Worm (Caenorhabditis elegans) whole organism, L4 larva: ENCODE data around the gene clec-34.

Experiments used
- ceh-82 ChIP-seq: sonication (generic microtip); optimal IDR thresholded peaks from 2 replicates; lab custom pipeline; 2017; ENCODE audit warnings: missing biosample characterization, missing genetic modification characterization
- egl-27 ChIP-seq: sonication (generic microtip); optimal IDR thresholded peaks from 3 replicates; lab custom pipeline; 2017; ENCODE audit warnings: missing biosample characterization, missing genetic modification reagents, missing genetic modification characterization
- hlh-30 ChIP-seq: sonication (generic microtip); optimal IDR thresholded peaks from 2 replicates; lab custom pipeline; 2017; ENCODE audit warnings: antibody characterized with exemption, mild to moderate bottlenecking, missing genetic modification characterization, missing compliant biosample characterization; ENCODE audit not compliant: insufficient read depth
- lin-39 ChIP-seq: fragments of 150-350 bp; optimal IDR thresholded peaks from 2 replicates; lab custom pipeline; 2014; ENCODE audit warnings: missing biosample characterization, missing genetic modification reagents, missing genetic modification characterization
- nhr-28 ChIP-seq: fragments of 150-350 bp; optimal IDR thresholded peaks from 2 replicates; lab custom pipeline; 2014; ENCODE audit warnings: missing biosample characterization, missing genetic modification characterization
- pha-4 ChIP-seq, 2 experiments: fragments of 150-350 bp in 1 of 2; fragments of 200-800 bp in 1 of 2; sonication (Bioruptor generic) in 1 of 2; IDR thresholded peaks in 1 of 2; optimal IDR thresholded peaks in 1 of 2; 2 replicates each; pipeline versions ENCODE4 v1.3.6 to Lab custom; 2014 to 2022; ENCODE audit warnings: missing genetic modification characterization in 2 of 2, missing genetic modification reagents in 2 of 2, missing biosample characterization in 1 of 2, missing compliant biosample characterization in 1 of 2
- tag-97 ChIP-seq: fragments of 200-800 bp; sonication (Bioruptor generic); IDR thresholded peaks from 2 replicates; pipeline ENCODE4 v1.3.6; 2022; ENCODE audit warnings: missing genetic modification characterization, missing compliant biosample characterization
- unc-39 ChIP-seq: sonication (generic microtip); optimal IDR thresholded peaks from 2 replicates; lab custom pipeline; 2017; ENCODE audit warnings: missing biosample characterization, missing genetic modification characterization

DNA sequence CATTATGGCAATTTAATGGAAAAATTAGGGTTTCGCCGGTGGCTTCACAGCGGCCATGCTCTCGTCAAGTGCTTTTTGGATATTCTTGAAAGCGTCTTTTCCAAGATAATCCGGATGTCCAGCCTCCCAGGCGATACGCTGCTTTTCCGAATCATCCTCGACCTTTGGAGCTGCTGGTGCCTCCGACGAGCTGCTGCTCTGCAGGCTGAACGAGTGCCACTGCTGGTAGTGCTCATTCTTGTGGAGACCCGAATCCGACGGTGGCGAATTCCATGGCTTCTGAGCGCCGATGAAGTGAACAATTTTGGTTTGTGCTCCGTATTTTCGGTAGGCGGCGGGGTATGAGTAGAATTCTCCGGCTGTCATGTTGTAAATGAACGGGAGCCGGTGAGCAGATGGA, 9.6 kb downstream of the clec-34 start:
- no peak for TF ChIP-seq pha-4 (GFP tag; IDR thresholded peaks at IDR 0.05; lab: Robert Waterston, UW)
- TF ChIP-seq pha-4 (tag; optimal IDR thresholded peaks at IDR 0.05; lab: Kevin White, UChicago), result no peak
- TF ChIP-seq unc-39, result no peak
- no peak for TF ChIP-seq ceh-82 (tag; lab: Kevin White, UChicago)
- no peak for TF ChIP-seq hlh-30 (tag; lab: Kevin White, UChicago)
- TF ChIP-seq lin-39 (tag; lab: Kevin White, UChicago), result no peak
- no peak for TF ChIP-seq nhr-28 (tag; lab: Kevin White, UChicago)
- no peak for TF ChIP-seq tag-97 (GFP tag; lab: Robert Waterston, UW)
- no peak for TF ChIP-seq egl-27
